Fruit fly (Drosophila melanogaster) whole organism, wandering third instar larva: ENCODE data around the gene Papss.

Experiments
- Abd-B ChIP-seq: fragments of >200 bp; optimal IDR thresholded peaks from 2 replicates; lab custom pipeline; 2017; ENCODE audit warnings: missing biosample characterization, missing genetic modification characterization
- CG9705 ChIP-seq: fragments of 200-800 bp; sonication (Bioruptor generic); optimal IDR thresholded peaks from 2 replicates; lab custom pipeline; 2018; ENCODE audit warnings: missing biosample characterization, mild to moderate bottlenecking, missing genetic modification characterization
- CrebA ChIP-seq: fragments of 200-800 bp; sonication (Bioruptor generic); optimal IDR thresholded peaks from 2 replicates; lab custom pipeline; 2016; ENCODE audit warnings: missing biosample characterization, mild to moderate bottlenecking, missing genetic modification characterization, borderline replicate concordance
- Dfd ChIP-seq: fragments of >200 bp; optimal IDR thresholded peaks from 2 replicates; lab custom pipeline; 2017; ENCODE audit warnings: missing biosample characterization, missing genetic modification characterization
- Dif ChIP-seq: fragments of 200-275, 200-300 bp; sonication (Bioruptor generic); optimal IDR thresholded peaks from 2 replicates; lab custom pipeline; 2018; ENCODE audit warnings: missing biosample characterization, missing genetic modification characterization; ENCODE audit not compliant: partially characterized antibody
- HLH106 ChIP-seq: fragments of 200-800 bp; optimal IDR thresholded peaks from 3 replicates; lab custom pipeline; 2019; ENCODE audit warnings: missing biosample characterization, mild to moderate bottlenecking, missing genetic modification characterization, moderate library complexity
- Hnf4 ChIP-seq: fragments of 200-800 bp; sonication (Bioruptor generic); optimal IDR thresholded peaks from 2 replicates; lab custom pipeline; 2016; ENCODE audit warnings: missing biosample characterization, mild to moderate bottlenecking, missing genetic modification characterization
- Hr78 ChIP-seq: fragments of >200 bp; optimal IDR thresholded peaks from 2 replicates; lab custom pipeline; 2017; ENCODE audit warnings: missing biosample characterization, missing genetic modification characterization
- Hr83 ChIP-seq: fragments of 200-300 bp; sonication (Bioruptor generic); optimal IDR thresholded peaks from 2 replicates; lab custom pipeline; 2016; ENCODE audit warnings: missing biosample characterization, mild to moderate bottlenecking, missing genetic modification characterization, moderate library complexity; ENCODE audit not compliant: poor library complexity, severe bottlenecking
- Mio ChIP-seq: sonication (Bioruptor generic); optimal IDR thresholded peaks from 2 replicates; lab custom pipeline; 2016; ENCODE audit warnings: missing biosample characterization, missing genetic modification characterization
- Myc ChIP-seq: fragments of >200 bp; optimal IDR thresholded peaks from 2 replicates; lab custom pipeline; 2017
- N ChIP-seq: fragments of >200 bp; optimal IDR thresholded peaks from 2 replicates; lab custom pipeline; 2018; ENCODE audit warnings: missing biosample characterization, missing external identifiers, missing genetic modification characterization
- OdsH ChIP-seq: fragments of 200-800 bp; sonication (Bioruptor generic); optimal IDR thresholded peaks from 2 replicates; lab custom pipeline; 2016; ENCODE audit warnings: missing biosample characterization, mild to moderate bottlenecking, missing genetic modification characterization
- Rel ChIP-seq, 2 experiments: fragments of 200-800 bp; sonication (Bioruptor generic) in 1 of 2; optimal IDR thresholded peaks; 2 replicates in 1 of 2; 3 replicates in 1 of 2; lab custom pipeline; 2016 to 2019; ENCODE audit warnings: mild to moderate bottlenecking in 2 of 2, missing biosample characterization in 2 of 2, missing genetic modification characterization in 2 of 2, moderate library complexity in 1 of 2
- Vsx2 ChIP-seq: fragments of 200-300, 225-300 bp; sonication (Bioruptor generic); optimal IDR thresholded peaks from 2 replicates; lab custom pipeline; 2018; ENCODE audit warnings: missing biosample characterization, missing genetic modification characterization; ENCODE audit not compliant: partially characterized antibody
- br ChIP-seq: fragments of 200-800 bp; sonication (Bioruptor generic); optimal IDR thresholded peaks from 2 replicates; lab custom pipeline; 2016; ENCODE audit warnings: missing biosample characterization, missing genetic modification characterization
- brk ChIP-seq: fragments of 200-800 bp; sonication (Bioruptor generic); optimal IDR thresholded peaks from 2 replicates; lab custom pipeline; 2016; ENCODE audit warnings: missing biosample characterization, mild to moderate bottlenecking, missing genetic modification characterization
- dmrt93B ChIP-seq: fragments of 200-800 bp; sonication (Bioruptor generic); optimal IDR thresholded peaks from 2 replicates; lab custom pipeline; 2018; ENCODE audit warnings: missing biosample characterization, mild to moderate bottlenecking, missing genetic modification characterization
- ey ChIP-seq: fragments of 200-800 bp; sonication (Bioruptor generic); optimal IDR thresholded peaks from 2 replicates; lab custom pipeline; 2016; ENCODE audit warnings: missing biosample characterization, missing genetic modification characterization
- foxo ChIP-seq, 2 experiments: fragments of 200-800 bp; sonication (Bioruptor generic); optimal IDR thresholded peaks; 2 replicates in 1 of 2; 3 replicates in 1 of 2; lab custom pipeline; 2016 to 2017; ENCODE audit warnings: missing biosample characterization in 2 of 2, missing genetic modification characterization in 2 of 2
- fru ChIP-seq: fragments of 200-800 bp; sonication (Bioruptor generic); optimal IDR thresholded peaks from 3 replicates; lab custom pipeline; 2016; ENCODE audit warnings: missing biosample characterization, mild to moderate bottlenecking, missing genetic modification characterization
- h ChIP-seq: fragments of 200-800 bp; sonication (Bioruptor generic); optimal IDR thresholded peaks from 3 replicates; lab custom pipeline; 2016; ENCODE audit warnings: missing biosample characterization, mild to moderate bottlenecking, missing genetic modification characterization
- jim ChIP-seq: fragments of 175-275, 200-325 bp; sonication (Bioruptor generic); optimal IDR thresholded peaks from 2 replicates; lab custom pipeline; 2016; ENCODE audit warnings: missing biosample characterization, mild to moderate bottlenecking, missing genetic modification characterization
- pan ChIP-seq: fragments of >200 bp; optimal IDR thresholded peaks from 2 replicates; lab custom pipeline; 2017
- psq ChIP-seq: fragments of 200-800 bp; sonication (Bioruptor generic); optimal IDR thresholded peaks from 3 replicates; lab custom pipeline; 2017; ENCODE audit warnings: missing biosample characterization, mild to moderate bottlenecking, missing genetic modification characterization, moderate library complexity
- rgr ChIP-seq: fragments of 200-800 bp; sonication (Bioruptor generic); optimal IDR thresholded peaks from 3 replicates; lab custom pipeline; 2016; ENCODE audit warnings: missing biosample characterization, mild to moderate bottlenecking, missing genetic modification characterization
- sage ChIP-seq: fragments of 200-800 bp; sonication (Bioruptor generic); optimal IDR thresholded peaks from 2 replicates; lab custom pipeline; 2016; ENCODE audit warnings: missing biosample characterization, mild to moderate bottlenecking, missing genetic modification characterization
- tai ChIP-seq: sonication (Bioruptor generic); optimal IDR thresholded peaks from 2 replicates; lab custom pipeline; 2016; ENCODE audit warnings: missing biosample characterization, missing genetic modification characterization
- usp ChIP-seq: fragments of >200 bp; optimal IDR thresholded peaks from 2 replicates; lab custom pipeline; 2017; ENCODE audit warnings: missing biosample characterization, missing genetic modification characterization
- woc ChIP-seq: sonication (Bioruptor generic); optimal IDR thresholded peaks from 2 replicates; lab custom pipeline; 2016; ENCODE audit warnings: missing biosample characterization, mild to moderate bottlenecking, missing genetic modification characterization

The Papss gene

DNA sequence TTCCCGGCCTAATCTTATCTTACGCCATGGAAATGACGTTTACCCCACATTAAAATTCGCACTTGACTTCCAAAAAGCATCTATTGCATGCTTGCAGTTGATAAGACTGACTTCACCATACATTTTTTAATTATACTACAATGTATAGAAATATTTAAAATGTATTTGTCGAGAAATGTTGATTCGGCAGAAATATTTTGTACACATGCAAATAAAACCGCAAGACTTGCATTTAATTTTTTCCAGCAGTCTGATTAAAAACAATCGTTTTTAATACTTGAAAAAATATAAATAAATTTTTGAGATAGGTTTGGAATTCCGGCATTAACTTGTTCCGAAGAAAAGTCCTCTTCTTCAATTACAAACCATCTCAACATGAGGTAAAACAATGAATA is 811 bp downstream of the Papss start:
- TF ChIP-seq CrebA (GFP tag; lab: Kevin White, UChicago) (no peak), Rel (GFP tag; optimal IDR thresholded peaks at IDR 0.05; lab: Kevin White, UChicago) (no peak), Rel (tag; optimal IDR thresholded peaks at IDR 0.05; lab: Kevin White, UChicago) (peak; percentile 35)

DNA sequence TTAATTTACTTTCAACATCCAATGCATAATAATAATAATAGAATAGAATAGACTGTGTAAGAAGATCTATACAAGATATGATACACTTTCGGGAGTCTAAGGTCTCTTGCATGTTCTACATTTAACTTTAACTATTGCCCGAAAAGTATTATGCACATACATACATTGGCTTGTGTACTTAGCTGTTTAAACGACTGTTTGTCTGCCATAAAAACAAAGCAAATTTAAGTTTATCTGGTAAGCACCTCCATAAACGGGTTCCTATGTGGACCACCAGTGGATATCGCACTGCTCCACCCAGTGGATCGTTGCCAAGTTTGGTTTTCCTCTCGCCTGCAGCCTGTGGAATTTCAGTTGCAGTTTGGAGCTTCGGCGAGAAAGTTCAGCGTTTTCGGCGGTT is 1.9 kb downstream of the Papss start:
- TF ChIP-seq psq (GFP tag; lab: Kevin White, UChicago), result no peak
- TF ChIP-seq Hr83 (GFP tag; lab: Kevin White, UChicago), result peak; percentile 88
- peak in 1 of 2 experiments; percentile 2 for TF ChIP-seq foxo (GFP tag; optimal IDR thresholded peaks at IDR 0.05; lab: Kevin White, UChicago)

DNA sequence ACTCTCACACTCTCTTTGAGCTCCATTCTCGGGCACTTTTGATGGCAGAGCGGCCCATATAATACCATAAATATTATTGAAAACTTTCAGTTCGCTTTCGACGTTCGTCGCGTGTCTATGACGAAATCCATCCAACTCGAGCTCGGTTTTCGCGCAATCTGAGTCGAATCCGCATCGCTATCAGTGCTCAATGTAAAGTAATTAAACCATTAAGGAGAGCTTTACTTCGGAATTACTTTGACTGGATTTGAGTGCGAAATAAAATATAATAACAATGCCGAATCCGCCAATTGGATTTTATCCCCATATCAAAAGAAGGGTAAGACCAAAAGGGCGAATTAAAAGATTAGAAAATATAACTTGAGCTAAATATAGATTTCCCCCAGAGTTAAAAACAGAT is 3.0 kb downstream of the Papss start:
- TF ChIP-seq pan (no peak), Abd-B (GFP tag; lab: Kevin White, UChicago) (no peak), woc (no peak), CrebA (GFP tag; lab: Kevin White, UChicago) (no peak), brk (GFP tag; lab: Kevin White, UChicago) (no peak), fru (GFP tag; lab: Kevin White, UChicago) (no peak), N (no peak), Myc (lab: Kevin White, UChicago) (no peak)

DNA sequence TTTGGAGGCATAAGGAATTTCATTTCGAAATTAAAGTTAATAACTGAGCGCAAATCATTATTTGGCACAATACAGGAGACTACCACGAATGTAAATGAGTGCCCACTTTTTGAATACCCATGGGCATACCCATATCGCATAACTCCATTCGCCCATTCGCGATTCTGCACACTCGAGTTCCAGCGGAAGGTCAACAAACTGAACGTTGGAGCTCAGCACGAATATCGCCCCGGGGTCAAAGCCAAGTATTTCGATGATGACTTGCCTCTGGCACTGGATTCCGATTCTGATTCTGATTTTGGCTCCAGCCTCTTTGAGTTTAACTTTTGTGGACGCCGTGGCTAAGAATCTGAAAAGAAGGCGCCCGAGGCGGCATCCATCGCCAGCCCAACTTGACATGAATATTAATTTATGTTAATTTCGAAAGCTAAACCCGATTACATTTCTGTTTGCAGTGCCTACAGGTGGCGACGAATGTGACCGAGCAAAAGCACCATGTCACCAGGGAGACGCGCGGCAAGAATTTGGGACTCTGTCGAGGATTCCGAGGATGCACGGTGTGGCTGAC is 12.9 kb downstream of the Papss start:
- TF ChIP-seq brk (GFP tag; lab: Kevin White, UChicago) (no peak), Myc (lab: Kevin White, UChicago) (no peak), h (GFP tag; lab: Kevin White, UChicago) (no peak)

DNA sequence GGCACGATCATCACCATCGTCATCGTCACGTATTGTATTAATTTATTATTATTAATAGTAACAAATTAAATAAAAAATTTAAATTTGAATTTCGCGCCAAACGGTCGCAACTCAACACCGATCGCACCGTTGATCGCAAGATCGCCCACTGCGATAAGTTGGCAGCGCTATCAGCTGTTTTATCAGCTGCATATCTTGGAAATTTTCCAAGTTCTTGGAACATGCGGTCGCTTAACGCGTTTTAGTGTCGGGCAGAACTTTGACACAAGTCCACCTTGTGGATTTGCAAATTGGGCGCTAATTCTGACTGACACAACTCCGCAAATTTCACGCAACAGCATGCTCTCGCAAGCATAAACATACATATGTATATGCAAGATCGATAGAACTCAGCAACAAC is 16.1 kb downstream of the Papss start:
- TF ChIP-seq usp (GFP tag; lab: Kevin White, UChicago) (no peak), Rel (GFP tag; optimal IDR thresholded peaks at IDR 0.05; lab: Kevin White, UChicago) (no peak), Rel (tag; optimal IDR thresholded peaks at IDR 0.05; lab: Kevin White, UChicago) (peak; percentile 16), h (GFP tag; lab: Kevin White, UChicago) (peak; percentile 23), psq (GFP tag; lab: Kevin White, UChicago) (peak; percentile 11), Hr83 (GFP tag; lab: Kevin White, UChicago) (peak; percentile 38), Myc (lab: Kevin White, UChicago) (peak; percentile 37), N (no peak), rgr (peak; percentile 25), dmrt93B (no peak), CG9705 (GFP tag; lab: Kevin White, UChicago) (no peak), Dif (GFP tag; lab: Kevin White, UChicago) (peak; percentile 5), pan (no peak), sage (GFP tag; lab: Kevin White, UChicago) (peak; percentile 23), CrebA (GFP tag; lab: Kevin White, UChicago) (no peak)

DNA sequence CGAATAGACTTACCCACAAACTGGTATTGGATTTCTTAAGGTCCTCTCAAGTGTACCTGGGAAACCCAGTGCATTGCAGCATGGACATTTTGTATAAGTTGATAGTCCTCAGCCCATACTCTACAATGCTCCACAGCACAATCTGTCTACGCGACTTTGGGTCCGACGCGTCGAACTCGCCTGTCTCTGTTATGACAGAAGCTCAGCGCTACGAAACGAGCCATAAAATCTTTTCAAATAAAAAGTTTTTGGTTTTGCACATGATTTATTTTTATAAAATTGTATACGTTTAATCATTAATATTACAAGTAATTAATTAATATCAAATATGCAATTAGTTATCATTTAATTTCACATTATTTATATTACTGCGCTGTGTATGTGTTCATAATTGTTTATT is 22.1 kb downstream of the Papss start:
- no peak for TF ChIP-seq Rel (GFP tag; optimal IDR thresholded peaks at IDR 0.05; lab: Kevin White, UChicago)
- TF ChIP-seq Rel (tag; optimal IDR thresholded peaks at IDR 0.05; lab: Kevin White, UChicago), result no peak
- TF ChIP-seq jim (GFP tag; lab: Kevin White, UChicago), result no peak
- TF ChIP-seq Hnf4 (GFP tag; lab: Kevin White, UChicago), result no peak
- no peak for TF ChIP-seq HLH106 (tag; lab: Kevin White, UChicago)
- no peak for TF ChIP-seq h (GFP tag; lab: Kevin White, UChicago)
- TF ChIP-seq dmrt93B, result no peak
- TF ChIP-seq CrebA (GFP tag; lab: Kevin White, UChicago), result no peak
- TF ChIP-seq, all 38 proteins: peak for 0

DNA sequence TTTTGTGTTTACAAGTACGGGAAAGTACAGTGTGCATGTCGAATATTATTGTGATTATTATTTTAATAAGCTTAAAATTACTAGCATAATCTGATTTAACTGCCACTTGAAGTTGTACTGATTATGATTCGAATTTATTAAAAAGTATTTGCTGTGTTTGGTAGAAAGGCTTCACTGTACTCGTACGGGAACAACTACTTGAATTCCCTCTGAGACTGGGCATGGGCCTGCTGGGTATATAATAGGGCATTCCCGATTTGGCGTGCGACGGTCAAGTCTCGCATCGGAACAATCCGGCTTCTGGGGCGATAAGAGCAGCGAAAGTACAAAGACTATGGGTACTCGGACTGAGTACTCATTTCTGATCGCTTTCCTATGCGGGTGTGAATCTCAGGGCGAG is 24.6 kb downstream of the Papss start:
- no peak for TF ChIP-seq sage (GFP tag; lab: Kevin White, UChicago)
- TF ChIP-seq Hr78 (GFP tag; lab: Kevin White, UChicago), result no peak
- peak; percentile 28 for TF ChIP-seq br (GFP tag; lab: Kevin White, UChicago)
- no peak for TF ChIP-seq Dif (GFP tag; lab: Kevin White, UChicago)
- TF ChIP-seq Rel (GFP tag; optimal IDR thresholded peaks at IDR 0.05; lab: Kevin White, UChicago), result no peak
- peak; percentile 95 for TF ChIP-seq Rel (tag; optimal IDR thresholded peaks at IDR 0.05; lab: Kevin White, UChicago)
- TF ChIP-seq HLH106 (tag; lab: Kevin White, UChicago), result no peak
- TF ChIP-seq tai, result no peak
- no peak for TF ChIP-seq Mio (GFP tag; lab: Kevin White, UChicago)
- TF ChIP-seq N, result no peak
- peak; percentile 41 for TF ChIP-seq fru (GFP tag; lab: Kevin White, UChicago)
- TF ChIP-seq OdsH (GFP tag; lab: Kevin White, UChicago), result peak; percentile 37
- TF ChIP-seq CrebA (GFP tag; lab: Kevin White, UChicago), result no peak
- TF ChIP-seq rgr, result peak; percentile 36
- TF ChIP-seq foxo (GFP tag; optimal IDR thresholded peaks at IDR 0.05; lab: Kevin White, UChicago), result peak in 1 of 2 experiments; percentile 48
- TF ChIP-seq brk (GFP tag; lab: Kevin White, UChicago), result no peak
- peak; percentile 15 for TF ChIP-seq ey
- peak; percentile 19 for TF ChIP-seq psq (GFP tag; lab: Kevin White, UChicago)
- peak; percentile 52 for TF ChIP-seq h (GFP tag; lab: Kevin White, UChicago)
- no peak for TF ChIP-seq Vsx2 (GFP tag; lab: Kevin White, UChicago)
- no peak for TF ChIP-seq pan
- no peak for TF ChIP-seq jim (GFP tag; lab: Kevin White, UChicago)
- no peak for TF ChIP-seq CG9705 (GFP tag; lab: Kevin White, UChicago)
- no peak for TF ChIP-seq Dfd (GFP tag; lab: Kevin White, UChicago)
- TF ChIP-seq, all 38 proteins: peak for 9
